Fruit fly (Drosophila melanogaster): ENCODE data around the gene Hrb98DE.

Gene Hrb98DE

dm6 chr3R:28599238-28600127 is at the start of gene Hrb98DE, which contains the start of gene Noa36:
TSS of gene Hrb98DE (plus strand) at chr3R:28599834.
TSS of gene Noa36 (minus strand) at chr3R:28599288.
- TF ChIP-seq Eip78C (GFP tag) (peak; percentile 36), dsx (GFP tag; optimal IDR thresholded peaks at IDR 0.05; ENCODE audit: poor library complexity, severe bottlenecking) (no peak), OdsH (GFP tag; optimal IDR thresholded peaks at IDR 0.05) (peak; percentile 27), CG11762 (GFP tag; optimal IDR thresholded peaks at IDR 0.05; ENCODE audit: insufficient read depth) (no peak), Sox15 (GFP tag; optimal IDR thresholded peaks at IDR 0.05) (peak; percentile 57), spab (GFP tag; optimal IDR thresholded peaks at IDR 0.05) (no peak), CG3919 (GFP tag; optimal IDR thresholded peaks at IDR 0.05) (peak; percentile 44), CG8632 (GFP tag; optimal IDR thresholded peaks at IDR 0.05) (no peak), CG6276 (GFP tag; optimal IDR thresholded peaks at IDR 0.05) (no peak), pdm3 (GFP tag; optimal IDR thresholded peaks at IDR 0.05) (no peak), Ets96B (tag; optimal IDR thresholded peaks at IDR 0.05) (no peak), ss (GFP tag; optimal IDR thresholded peaks at IDR 0.05) (no peak), fd59A (GFP tag; optimal IDR thresholded peaks at IDR 0.05) (no peak), CG6854 (GFP tag; optimal IDR thresholded peaks at IDR 0.05) (peak; percentile 21), CG7368 (GFP tag; optimal IDR thresholded peaks at IDR 0.05) (no peak), CG8119 (GFP tag; IDR thresholded peaks at IDR 0.05) (no peak), topi (GFP tag; optimal IDR thresholded peaks at IDR 0.05) (peak; percentile 27), CG6808 (GFP tag; optimal IDR thresholded peaks at IDR 0.05) (peak; percentile 19), CG32006 (GFP tag; optimal IDR thresholded peaks at IDR 0.05) (no peak), Sox14 (GFP tag; optimal IDR thresholded peaks at IDR 0.05) (peak; percentile 5), CG8319 (GFP tag; optimal IDR thresholded peaks at IDR 0.05) (no peak), CG6792 (GFP tag; optimal IDR thresholded peaks at IDR 0.05) (no peak), salr (GFP tag; optimal IDR thresholded peaks at IDR 0.05) (no peak), CG31627 (GFP tag; optimal IDR thresholded peaks at IDR 0.05) (peak; percentile 58), dac (GFP tag; optimal IDR thresholded peaks at IDR 0.05) (no peak), CG15336 (GFP tag; IDR thresholded peaks at IDR 0.05) (no peak), achi (GFP tag; optimal IDR thresholded peaks at IDR 0.05) (peak; percentile 19), Sox102F (GFP tag; optimal IDR thresholded peaks at IDR 0.05) (no peak), acj6 (GFP tag; optimal IDR thresholded peaks at IDR 0.05) (no peak), fkh (GFP tag; optimal IDR thresholded peaks at IDR 0.05) (peak; percentile 18), CG10631 (GFP tag; optimal IDR thresholded peaks at IDR 0.05) (peak; percentile 48), CG3032 (tag; optimal IDR thresholded peaks at IDR 0.05) (peak; percentile 36), esn (GFP tag; optimal IDR thresholded peaks at IDR 0.05) (peak; percentile 34), fd85E (GFP tag; optimal IDR thresholded peaks at IDR 0.05) (no peak), CG11902 (GFP tag; optimal IDR thresholded peaks at IDR 0.05) (peak; percentile 41), CG34406 (GFP tag; optimal IDR thresholded peaks at IDR 0.05) (no peak), Smox (GFP tag; optimal IDR thresholded peaks at IDR 0.05) (peak; percentile 39), Hr38 (GFP tag; optimal IDR thresholded peaks at IDR 0.05) (no peak), CG10669 (GFP tag; optimal IDR thresholded peaks at IDR 0.05) (no peak), Ets21C (GFP tag; optimal IDR thresholded peaks at IDR 0.05) (peak; percentile 48), Met (GFP tag; optimal IDR thresholded peaks at IDR 0.05) (peak; percentile 45), Gug (GFP tag; IDR thresholded peaks at IDR 0.05) (0 out of 2 replicates have a peak, but pooled peaks have one; percentile 15), svp (GFP tag) (no peak), lz (GFP tag; optimal IDR thresholded peaks at IDR 0.05) (peak; percentile 11), Eip93F (GFP tag; optimal IDR thresholded peaks at IDR 0.05) (no peak), CG16779 (tag; optimal IDR thresholded peaks at IDR 0.05) (no peak), CG6163 (GFP tag; IDR thresholded peaks at IDR 0.05) (no peak), CG1621 (tag; optimal IDR thresholded peaks at IDR 0.05) (no peak), Eip75B (GFP tag; optimal IDR thresholded peaks at IDR 0.05) (peak; percentile 32), CG4318 (GFP tag; optimal IDR thresholded peaks at IDR 0.05) (no peak)

All from whole organism, prepupa.